Fruit fly (Drosophila melanogaster) Kc167 (cell line): ENCODE data around the gene CG42369.

Experiments used
- Myc ChIP-seq: fragments of >200 bp; optimal IDR thresholded peaks from 2 replicates; lab custom pipeline; 2017; ENCODE audit warnings: missing external identifiers
- Sin3A ChIP-seq: fragments of >200 bp; optimal IDR thresholded peaks from 2 replicates; lab custom pipeline; 2018; ENCODE audit warnings: missing external identifiers
- h ChIP-seq: fragments of >200 bp; optimal IDR thresholded peaks from 3 replicates; lab custom pipeline; 2018; ENCODE audit warnings: missing external identifiers
- insv ChIP-seq: fragments of >200 bp; optimal IDR thresholded peaks from 3 replicates; lab custom pipeline; 2018; ENCODE audit warnings: missing external identifiers
- psq ChIP-seq: fragments of >200 bp; optimal IDR thresholded peaks from 2 replicates; lab custom pipeline; 2017; ENCODE audit warnings: missing external identifiers
- ttk ChIP-seq: sonication (Bioruptor generic); optimal IDR thresholded peaks from 2 replicates; lab custom pipeline; 2017; ENCODE audit warnings: missing external identifiers

- TF ChIP-seq h (lab: Kevin White, UChicago) (no peak), insv (lab: Kevin White, UChicago) (no peak), ttk (no peak), psq (no peak), Sin3A (lab: Kevin White, UChicago) (no peak), Myc (lab: Kevin White, UChicago) (no peak)
Observed at dm6 chr2L:6354231-6354630, 42.8 kb downstream of the CG42369 start, which contains the start of gene ppk7.
